Fruit fly (Drosophila melanogaster) whole organism, embryonic: Measurements from ENCODE around the gene RpL13.

Source experiments
- Aef1 ChIP-seq: fragments of 200-800 bp; sonication (Bioruptor generic); IDR thresholded peaks from 3 replicates; pipeline ENCODE4 v1.3.6; 2022; ENCODE audit warnings: missing biosample characterization, missing genetic modification characterization
- Bgb ChIP-seq: fragments of 200-800 bp; sonication (Bioruptor generic); IDR thresholded peaks from 2 replicates; pipeline ENCODE4 v1.3.6; 2022; ENCODE audit warnings: missing biosample characterization, missing genetic modification characterization; ENCODE audit not compliant: partially characterized antibody
- C15 ChIP-seq: fragments of 200-800 bp; sonication (Bioruptor generic); IDR thresholded peaks from 3 replicates; pipeline ENCODE4 v1.3.6; 2022; ENCODE audit warnings: missing biosample characterization, missing genetic modification characterization
- CG10462 ChIP-seq: fragments of 200-800 bp; sonication (Bioruptor generic); optimal IDR thresholded peaks from 2 replicates; lab custom pipeline; 2016; ENCODE audit warnings: missing biosample characterization, missing genetic modification characterization
- CG12071 ChIP-seq: fragments of 200-800 bp; sonication (Bioruptor generic); optimal IDR thresholded peaks from 3 replicates; lab custom pipeline; 2018; ENCODE audit warnings: missing biosample characterization, mild to moderate bottlenecking, missing genetic modification characterization
- CG13424 ChIP-seq: fragments of 200-800 bp; sonication (Bioruptor generic); optimal IDR thresholded peaks from 2 replicates; lab custom pipeline; 2019; ENCODE audit warnings: missing biosample characterization, mild to moderate bottlenecking, missing genetic modification characterization, moderate library complexity
- CG14860 ChIP-seq: fragments of 200-800 bp; sonication (Bioruptor generic); IDR thresholded peaks from 3 replicates; pipeline ENCODE4 v1.3.6; 2022; ENCODE audit warnings: missing biosample characterization, missing genetic modification characterization; ENCODE audit not compliant: partially characterized antibody
- CG16815 ChIP-seq: fragments of 200-800 bp; sonication (Bioruptor generic); optimal IDR thresholded peaks from 3 replicates; lab custom pipeline; 2017; ENCODE audit warnings: missing biosample characterization, mild to moderate bottlenecking, missing genetic modification characterization
- CG18262 ChIP-seq: fragments of 200-800 bp; optimal IDR thresholded peaks from 3 replicates; lab custom pipeline; 2019; ENCODE audit warnings: missing biosample characterization, mild to moderate bottlenecking, missing genetic modification characterization, moderate library complexity
- CG2199 ChIP-seq: fragments of 200-800 bp; sonication (Bioruptor generic); IDR thresholded peaks from 3 replicates; pipeline ENCODE4 v1.3.6; 2022; ENCODE audit warnings: missing biosample characterization, missing genetic modification characterization
- CG3065 ChIP-seq: fragments of 200-800 bp; sonication (Bioruptor generic); optimal IDR thresholded peaks from 2 replicates; lab custom pipeline; 2016; ENCODE audit warnings: missing biosample characterization, missing genetic modification characterization
- CG31441 ChIP-seq: fragments of 200-800 bp; sonication (Bioruptor generic); IDR thresholded peaks from 2 replicates; pipeline ENCODE4 v1.3.6; 2022; ENCODE audit warnings: missing biosample characterization, missing genetic modification characterization
- CG3847 ChIP-seq: fragments of 200-800 bp; sonication (Bioruptor generic); IDR thresholded peaks from 2 replicates; pipeline ENCODE4 v1.3.6; 2022; ENCODE audit warnings: missing biosample characterization, missing genetic modification characterization
- CG4360 ChIP-seq: fragments of 200-800 bp; sonication (Bioruptor generic); IDR thresholded peaks from 2 replicates; pipeline ENCODE4 v1.3.6; 2022; ENCODE audit warnings: missing biosample characterization, missing genetic modification characterization
- CG5953 ChIP-seq: fragments of 200-800 bp; sonication (Bioruptor generic); IDR thresholded peaks from 2 replicates; pipeline ENCODE4 v1.3.6; 2022; ENCODE audit warnings: missing biosample characterization, missing genetic modification characterization
- CG6791 ChIP-seq: fragments of 200-800 bp; sonication (Bioruptor generic); IDR thresholded peaks from 3 replicates; pipeline ENCODE4 v1.3.6; 2022; ENCODE audit warnings: missing biosample characterization, missing genetic modification characterization; ENCODE audit not compliant: partially characterized antibody
- CG8281 ChIP-seq: fragments of 200-800 bp; sonication (Bioruptor generic); optimal IDR thresholded peaks from 2 replicates; lab custom pipeline; 2018; ENCODE audit warnings: missing biosample characterization, mild to moderate bottlenecking, missing genetic modification characterization, moderate library complexity
- CG9876 ChIP-seq: fragments of 200-800 bp; sonication (Bioruptor generic); optimal IDR thresholded peaks from 2 replicates; lab custom pipeline; 2016; ENCODE audit warnings: missing biosample characterization, missing genetic modification characterization
- CrebB ChIP-seq: fragments of 200-800 bp; sonication (Bioruptor generic); optimal IDR thresholded peaks from 3 replicates; lab custom pipeline; 2018; ENCODE audit warnings: missing biosample characterization, mild to moderate bottlenecking, missing genetic modification characterization
- Deaf1 ChIP-seq: fragments of 200-800 bp; optimal IDR thresholded peaks from 3 replicates; lab custom pipeline; 2019; ENCODE audit warnings: missing biosample characterization, mild to moderate bottlenecking, missing genetic modification characterization, moderate library complexity
- Dll ChIP-seq: fragments of 200-800 bp; sonication (Bioruptor generic); IDR thresholded peaks from 4 replicates; pipeline ENCODE4 v1.3.6; 2022; ENCODE audit warnings: missing biosample characterization, missing genetic modification characterization; ENCODE audit not compliant: partially characterized antibody
- Doc3 ChIP-seq: fragments of 200-800 bp; sonication (Bioruptor generic); IDR thresholded peaks from 3 replicates; pipeline ENCODE4 v1.3.6; 2022; ENCODE audit warnings: missing biosample characterization, missing genetic modification characterization; ENCODE audit not compliant: partially characterized antibody
- Dref ChIP-seq: fragments of 200-800 bp; sonication (Bioruptor generic); IDR thresholded peaks from 2 replicates; pipeline ENCODE4 v1.3.6; 2022; ENCODE audit warnings: missing biosample characterization, missing genetic modification characterization
- Fer3 ChIP-seq: fragments of 200-800 bp; sonication (Bioruptor generic); optimal IDR thresholded peaks from 2 replicates; lab custom pipeline; 2018; ENCODE audit warnings: missing biosample characterization, mild to moderate bottlenecking, missing genetic modification characterization, moderate library complexity
- GATAe ChIP-seq: fragments of 200-800 bp; sonication (Bioruptor generic); conservative IDR thresholded peaks from 2 replicates; pipeline ENCODE4 v1.3.6; 2022; ENCODE audit warnings: missing biosample characterization, missing genetic modification characterization
- HLHmδ ChIP-seq: fragments of 200-800 bp; sonication (Bioruptor generic); optimal IDR thresholded peaks from 2 replicates; lab custom pipeline; 2018; ENCODE audit warnings: missing biosample characterization, mild to moderate bottlenecking, missing genetic modification characterization, moderate library complexity
- HmgD ChIP-seq: fragments of 200-800 bp; sonication (Bioruptor generic); optimal IDR thresholded peaks from 3 replicates; lab custom pipeline; 2016; ENCODE audit warnings: missing biosample characterization, missing genetic modification characterization
- Jarid2 ChIP-seq: fragments of 200-800 bp; sonication (Bioruptor generic); optimal IDR thresholded peaks from 3 replicates; lab custom pipeline; 2017; ENCODE audit warnings: mild to moderate bottlenecking, missing biosample characterization, missing genetic modification reagents, missing genetic modification characterization
- Kr ChIP-seq: fragments of 200-800 bp; sonication (Bioruptor generic); optimal IDR thresholded peaks from 2 replicates; lab custom pipeline; 2017; ENCODE audit warnings: missing biosample characterization, mild to moderate bottlenecking, missing genetic modification characterization
- Lhr ChIP-seq: fragments of 200-800 bp; sonication (Bioruptor generic); optimal IDR thresholded peaks from 3 replicates; lab custom pipeline; 2017; ENCODE audit warnings: mild to moderate bottlenecking, missing biosample characterization, missing genetic modification reagents, missing genetic modification characterization
- ap ChIP-seq: fragments of 200-800 bp; sonication (Bioruptor generic); IDR thresholded peaks from 2 replicates; pipeline ENCODE4 v1.3.6; 2022; ENCODE audit warnings: missing biosample characterization, missing genetic modification characterization
- cad ChIP-seq: fragments of >200 bp; optimal IDR thresholded peaks from 2 replicates; lab custom pipeline; 2017; ENCODE audit warnings: missing biosample characterization, missing genetic modification characterization
- chinmo ChIP-seq: fragments of 200-800 bp; sonication (Bioruptor generic); IDR thresholded peaks from 4 replicates; pipeline ENCODE4 v1.3.6; 2022; ENCODE audit warnings: missing biosample characterization, missing genetic modification characterization; ENCODE audit not compliant: partially characterized antibody
- chm ChIP-seq: fragments of 200-800 bp; sonication (Bioruptor generic); IDR thresholded peaks from 2 replicates; pipeline ENCODE4 v1.3.6; 2022; ENCODE audit warnings: missing biosample characterization, missing genetic modification characterization
- dan ChIP-seq: fragments of 200-800 bp; sonication (Bioruptor generic); IDR thresholded peaks from 2 replicates; pipeline ENCODE4 v1.3.6; 2022; ENCODE audit warnings: missing biosample characterization, missing genetic modification characterization
- dm ChIP-seq: fragments of 200-800 bp; sonication (Bioruptor generic); optimal IDR thresholded peaks from 3 replicates; lab custom pipeline; 2016; ENCODE audit warnings: missing biosample characterization, missing genetic modification characterization
- gsb-n ChIP-seq: fragments of 200-800 bp; sonication (Bioruptor generic); optimal IDR thresholded peaks from 3 replicates; lab custom pipeline; 2018; ENCODE audit warnings: missing biosample characterization, mild to moderate bottlenecking, missing genetic modification characterization
- hth ChIP-seq: fragments of >200 bp; optimal IDR thresholded peaks from 2 replicates; lab custom pipeline; 2017; ENCODE audit warnings: inconsistent platforms
- kay ChIP-seq: fragments of 200-800 bp; sonication (Bioruptor generic); optimal IDR thresholded peaks from 2 replicates; lab custom pipeline; 2016; ENCODE audit warnings: missing biosample characterization, missing genetic modification characterization
- lilli ChIP-seq: fragments of 200-800 bp; sonication (Bioruptor generic); optimal IDR thresholded peaks from 3 replicates; lab custom pipeline; 2016; ENCODE audit warnings: missing biosample characterization, missing genetic modification characterization
- lmd ChIP-seq: fragments of 200-800 bp; sonication (Bioruptor generic); IDR thresholded peaks from 2 replicates; pipeline ENCODE4 v1.3.6; 2022; ENCODE audit warnings: missing biosample characterization, missing genetic modification characterization
- sna ChIP-seq: fragments of 200-800 bp; sonication (Bioruptor generic); IDR thresholded peaks from 2 replicates; pipeline ENCODE4 v1.3.6; 2022; ENCODE audit warnings: missing biosample characterization, missing genetic modification characterization; ENCODE audit not compliant: partially characterized antibody
- tap ChIP-seq: fragments of 200-800 bp; optimal IDR thresholded peaks from 3 replicates; lab custom pipeline; 2019; ENCODE audit warnings: missing biosample characterization, mild to moderate bottlenecking, missing genetic modification characterization, moderate library complexity
- tio ChIP-seq: fragments of 200-800 bp; sonication (Bioruptor generic); optimal IDR thresholded peaks from 2 replicates; lab custom pipeline; 2017; ENCODE audit warnings: missing biosample characterization, missing genetic modification characterization, inconsistent platforms
- vvl ChIP-seq: fragments of 200-800 bp; sonication (Bioruptor generic); IDR thresholded peaks from 2 replicates; pipeline ENCODE4 v1.3.6; 2022; ENCODE audit warnings: missing biosample characterization, missing genetic modification characterization
- wek ChIP-seq: fragments of 200-800 bp; sonication (Bioruptor generic); optimal IDR thresholded peaks from 3 replicates; lab custom pipeline; 2018; ENCODE audit warnings: missing biosample characterization, mild to moderate bottlenecking, missing genetic modification characterization, moderate library complexity
- z ChIP-seq: fragments of 200-800 bp; sonication (Bioruptor generic); IDR thresholded peaks from 3 replicates; pipeline ENCODE4 v1.3.6; 2022; ENCODE audit warnings: missing biosample characterization, missing genetic modification characterization
- zfh1 ChIP-seq: fragments of 200-800 bp; sonication (Bioruptor generic); IDR thresholded peaks from 3 replicates; pipeline ENCODE4 v1.3.6; 2022; ENCODE audit warnings: missing biosample characterization, missing genetic modification characterization

The RpL13 gene

dm6 chr2L:10004574-10004973, 37.5 kb downstream of the RpL13 start (continued):
- TF ChIP-seq CG10462 (no peak), hth (lab: Kevin White, UChicago) (no peak), dm (peak; percentile 47), C15 (GFP tag; lab: Robert Waterston, UW) (no peak), CG5953 (GFP tag; lab: Robert Waterston, UW) (no peak), CG12071 (GFP tag; lab: Kevin White, UChicago) (no peak), vvl (peak; percentile 26; the same call in 1 of the 2 replicates), wek (GFP tag; lab: Kevin White, UChicago) (peak; percentile 15), CG3847 (GFP tag; lab: Robert Waterston, UW) (no peak), CG13424 (tag; lab: Kevin White, UChicago) (no peak), zfh1 (GFP tag; lab: Robert Waterston, UW) (0 out of 3 replicates have a peak, but pooled peaks have one; percentile 4), Fer3 (no peak), lmd (GFP tag; lab: Robert Waterston, UW) (no peak), Bgb (no peak; the same call in 1 of the 2 replicates), CG2199 (GFP tag; lab: Robert Waterston, UW) (0 out of 3 replicates have a peak, but pooled peaks have one; percentile 45), CG18262 (no peak), Dll (GFP tag; lab: Robert Waterston, UW) (0 out of 4 replicates have a peak, but pooled peaks have one; percentile 11), z (GFP tag; lab: Robert Waterston, UW) (no peak), HLHmδ (GFP tag; lab: Kevin White, UChicago) (peak; percentile 67), lilli (GFP tag; lab: Kevin White, UChicago) (no peak), tio (GFP tag; lab: Kevin White, UChicago) (no peak), dan (no peak), kay (no peak), Lhr (GFP tag; lab: Kevin White, UChicago) (no peak), Dref (GFP tag; lab: Robert Waterston, UW) (no peak), CG3065 (GFP tag; lab: Kevin White, UChicago) (no peak), tap (tag; lab: Kevin White, UChicago) (no peak), CG4360 (GFP tag; lab: Robert Waterston, UW) (peak; percentile 99), Doc3 (GFP tag; lab: Robert Waterston, UW) (no peak), CG31441 (GFP tag; lab: Robert Waterston, UW) (no peak), chinmo (GFP tag; lab: Robert Waterston, UW) (0 out of 4 replicates have a peak, but pooled peaks have one; percentile 11), CG6791 (peak; percentile 35; the same call in 1 of the 3 replicates), chm (GFP tag; lab: Robert Waterston, UW) (peak; percentile 63), HmgD (GFP tag; lab: Kevin White, UChicago) (peak; percentile 17), ap (no peak), CrebB (tag; lab: Kevin White, UChicago) (no peak), CG8281 (tag; lab: Kevin White, UChicago) (no peak), CG16815 (no peak), Deaf1 (tag; lab: Kevin White, UChicago) (peak; percentile 38), gsb-n (no peak), Jarid2 (no peak), Aef1 (GFP tag; lab: Robert Waterston, UW) (peak; percentile 37; the same call in 2 of the 3 replicates), sna (GFP tag; lab: Robert Waterston, UW) (0 out of 2 replicates have a peak, but pooled peaks have one; percentile 44), CG14860 (no peak), Kr (no peak), cad (no peak), CG9876 (GFP tag; lab: Kevin White, UChicago) (no peak), GATAe (GFP tag; lab: Robert Waterston, UW) (no peak)
